Fruit fly (Drosophila melanogaster) whole organism, embryonic: ENCODE measurements around the gene Mrgn1.
A peak's percentile ranks its signal among the peaks of the same experiment; 100 is the strongest.

Source experiments
- B-H1 ChIP-seq: fragments of 200-800 bp; sonication (Bioruptor generic); IDR thresholded peaks from 3 replicates; pipeline ENCODE4 v1.3.6; 2022; ENCODE audit warnings: missing biosample characterization, missing genetic modification characterization
- BEAF-32 ChIP-seq: fragments of 200-800 bp; sonication (Bioruptor generic); optimal IDR thresholded peaks from 3 replicates; lab custom pipeline; 2017; ENCODE audit warnings: missing biosample characterization, missing genetic modification characterization, mild to moderate bottlenecking, moderate library complexity, missing genetic modification reagents
- CG10959 ChIP-seq: fragments of 200-800 bp; sonication (Bioruptor generic); IDR thresholded peaks from 2 replicates; pipeline ENCODE4 v1.3.6; 2022; ENCODE audit warnings: missing biosample characterization, missing genetic modification characterization
- CG12391 ChIP-seq: fragments of 200-800 bp; sonication (Bioruptor generic); optimal IDR thresholded peaks from 3 replicates; lab custom pipeline; 2018; ENCODE audit warnings: missing biosample characterization, mild to moderate bottlenecking, missing genetic modification characterization, moderate library complexity
- CG12769 ChIP-seq: fragments of 200-800 bp; sonication (Bioruptor generic); optimal IDR thresholded peaks from 2 replicates; lab custom pipeline; 2019; ENCODE audit warnings: missing biosample characterization, mild to moderate bottlenecking, missing genetic modification characterization, moderate library complexity
- CG13894 ChIP-seq: fragments of 200-800 bp; sonication (Bioruptor generic); optimal IDR thresholded peaks from 3 replicates; lab custom pipeline; 2018; ENCODE audit warnings: missing biosample characterization, mild to moderate bottlenecking, missing genetic modification characterization, moderate library complexity
- CG14441 ChIP-seq: fragments of 200-800 bp; sonication (Bioruptor generic); IDR thresholded peaks from 2 replicates; pipeline ENCODE4 v1.3.6; 2022; ENCODE audit warnings: missing biosample characterization, missing genetic modification characterization
- CG14710 ChIP-seq: fragments of 200-800 bp; sonication (Bioruptor generic); optimal IDR thresholded peaks from 3 replicates; lab custom pipeline; 2019; ENCODE audit warnings: missing biosample characterization, mild to moderate bottlenecking, missing genetic modification characterization, moderate library complexity
- CG15514 ChIP-seq: fragments of 200-800 bp; sonication (Bioruptor generic); optimal IDR thresholded peaks from 3 replicates; lab custom pipeline; 2017; ENCODE audit warnings: missing biosample characterization, missing genetic modification characterization, mild to moderate bottlenecking, moderate library complexity, missing genetic modification reagents
- CG16813 ChIP-seq: fragments of 200-800 bp; sonication (Bioruptor generic); IDR thresholded peaks from 3 replicates; pipeline ENCODE4 v1.3.6; 2022; ENCODE audit warnings: missing biosample characterization, missing genetic modification characterization; ENCODE audit not compliant: partially characterized antibody
- CG2120 ChIP-seq: fragments of 200-800 bp; sonication (Bioruptor generic); optimal IDR thresholded peaks from 3 replicates; lab custom pipeline; 2016; ENCODE audit warnings: missing biosample characterization, missing genetic modification characterization
- CG30403 ChIP-seq: fragments of 200-800 bp; sonication (Bioruptor generic); optimal IDR thresholded peaks from 3 replicates; lab custom pipeline; 2016; ENCODE audit warnings: missing biosample characterization, missing genetic modification characterization
- CG3281 ChIP-seq: fragments of 200-800 bp; sonication (Bioruptor generic); optimal IDR thresholded peaks from 3 replicates; lab custom pipeline; 2017; ENCODE audit warnings: missing biosample characterization, mild to moderate bottlenecking, missing genetic modification characterization
- CG33213 ChIP-seq: fragments of 200-800 bp; sonication (Bioruptor generic); optimal IDR thresholded peaks from 3 replicates; lab custom pipeline; 2016; ENCODE audit warnings: missing biosample characterization, missing genetic modification characterization
- CG34224 ChIP-seq: fragments of 200-800 bp; sonication (Bioruptor generic); IDR thresholded peaks from 3 replicates; pipeline ENCODE4 v1.3.6; 2022; ENCODE audit warnings: missing biosample characterization, missing genetic modification characterization; ENCODE audit not compliant: partially characterized antibody
- CG3847 ChIP-seq: fragments of 200-800 bp; sonication (Bioruptor generic); IDR thresholded peaks from 2 replicates; pipeline ENCODE4 v1.3.6; 2022; ENCODE audit warnings: missing biosample characterization, missing genetic modification characterization
- CG4820 ChIP-seq: fragments of 200-800 bp; sonication (Bioruptor generic); optimal IDR thresholded peaks from 3 replicates; lab custom pipeline; 2016; ENCODE audit warnings: missing biosample characterization, missing genetic modification characterization
- CG6254 ChIP-seq: fragments of 200-800 bp; sonication (Bioruptor generic); optimal IDR thresholded peaks from 3 replicates; lab custom pipeline; 2017; ENCODE audit warnings: mild to moderate bottlenecking, missing biosample characterization, missing genetic modification reagents, missing genetic modification characterization
- CG9215 ChIP-seq: fragments of 200-800 bp; sonication (Bioruptor generic); IDR thresholded peaks from 2 replicates; pipeline ENCODE4 v1.3.6; 2022; ENCODE audit warnings: missing biosample characterization, missing genetic modification characterization
- CG9727 ChIP-seq: fragments of 200-800 bp; sonication (Bioruptor generic); optimal IDR thresholded peaks from 3 replicates; lab custom pipeline; 2017; ENCODE audit warnings: missing biosample characterization, mild to moderate bottlenecking, missing genetic modification characterization
- CG9797 ChIP-seq: fragments of 200-800 bp; sonication (Bioruptor generic); optimal IDR thresholded peaks from 3 replicates; lab custom pipeline; 2018; ENCODE audit warnings: missing biosample characterization, mild to moderate bottlenecking, missing genetic modification characterization
- CG9817 ChIP-seq: fragments of 200-800 bp; sonication (Bioruptor generic); optimal IDR thresholded peaks from 2 replicates; lab custom pipeline; 2018; ENCODE audit warnings: missing biosample characterization, mild to moderate bottlenecking, missing genetic modification characterization, moderate library complexity
- CG9932 ChIP-seq: fragments of 200-800 bp; sonication (Bioruptor generic); IDR thresholded peaks from 2 replicates; pipeline ENCODE4 v1.3.6; 2022; ENCODE audit warnings: missing biosample characterization, missing genetic modification characterization
- CoRest ChIP-seq: fragments of 200-800 bp; sonication (Bioruptor generic); optimal IDR thresholded peaks from 3 replicates; lab custom pipeline; 2018; ENCODE audit warnings: missing biosample characterization, mild to moderate bottlenecking, missing genetic modification characterization, moderate library complexity
- Dbx ChIP-seq: fragments of 200-800 bp; sonication (Bioruptor generic); IDR thresholded peaks from 3 replicates; pipeline ENCODE4 v1.3.6; 2022; ENCODE audit warnings: missing biosample characterization, missing genetic modification characterization
- Dp ChIP-seq: fragments of 200-800 bp; sonication (Bioruptor generic); optimal IDR thresholded peaks from 2 replicates; lab custom pipeline; 2018; ENCODE audit warnings: missing biosample characterization, mild to moderate bottlenecking, missing genetic modification characterization, moderate library complexity
- Ets65A ChIP-seq: fragments of 200-800 bp; sonication (Bioruptor generic); peaks from one replicate; lab custom pipeline; 2016; ENCODE audit warnings: missing biosample characterization, missing genetic modification characterization
- HLH4C ChIP-seq: fragments of 200-800 bp; sonication (Bioruptor generic); IDR thresholded peaks from 3 replicates; pipeline ENCODE4 v1.3.6; 2022; ENCODE audit warnings: missing biosample characterization, missing genetic modification characterization; ENCODE audit not compliant: partially characterized antibody
- Hmr ChIP-seq: fragments of 200-800 bp; sonication (Bioruptor generic); optimal IDR thresholded peaks from 3 replicates; lab custom pipeline; 2017; ENCODE audit warnings: mild to moderate bottlenecking, missing biosample characterization, missing genetic modification reagents, missing genetic modification characterization
- Jarid2 ChIP-seq: fragments of 200-800 bp; sonication (Bioruptor generic); optimal IDR thresholded peaks from 3 replicates; lab custom pipeline; 2017; ENCODE audit warnings: mild to moderate bottlenecking, missing biosample characterization, missing genetic modification reagents, missing genetic modification characterization
- NC2β ChIP-seq: fragments of 200-800 bp; sonication (Bioruptor generic); optimal IDR thresholded peaks from 2 replicates; lab custom pipeline; 2016; ENCODE audit warnings: missing biosample characterization, missing genetic modification characterization
- Opbp ChIP-seq: fragments of 200-800 bp; sonication (Bioruptor generic); IDR thresholded peaks from 3 replicates; pipeline ENCODE4 v1.3.6; 2022; ENCODE audit warnings: missing biosample characterization, missing genetic modification characterization; ENCODE audit not compliant: partially characterized antibody
- Rfx ChIP-seq: fragments of 200-800 bp; sonication (Bioruptor generic); IDR thresholded peaks from 2 replicates; pipeline ENCODE4 v1.3.6; 2022; ENCODE audit warnings: missing biosample characterization, missing genetic modification characterization
- bab2 ChIP-seq: fragments of 200-800 bp; sonication (Bioruptor generic); optimal IDR thresholded peaks from 2 replicates; lab custom pipeline; 2016; ENCODE audit warnings: missing biosample characterization, missing genetic modification characterization
- bbx ChIP-seq: fragments of 200-800 bp; sonication (Bioruptor generic); IDR thresholded peaks from 2 replicates; pipeline ENCODE4 v1.3.6; 2022; ENCODE audit warnings: missing biosample characterization, missing genetic modification characterization; ENCODE audit not compliant: partially characterized antibody
- caup ChIP-seq: fragments of 200-800 bp; sonication (Bioruptor generic); optimal IDR thresholded peaks from 3 replicates; lab custom pipeline; 2017; ENCODE audit warnings: missing biosample characterization, mild to moderate bottlenecking, missing genetic modification characterization, moderate library complexity; ENCODE audit not compliant: severe bottlenecking
- crp ChIP-seq, 2 experiments: fragments of 200-800 bp; sonication (Bioruptor generic); optimal IDR thresholded peaks; 2 replicates in 1 of 2; 3 replicates in 1 of 2; lab custom pipeline; 2017; ENCODE audit warnings: missing biosample characterization in 2 of 2, missing genetic modification characterization in 2 of 2, mild to moderate bottlenecking in 1 of 2, moderate library complexity in 1 of 2
- gro ChIP-seq: fragments of 200-800 bp; sonication (Bioruptor generic); optimal IDR thresholded peaks from 2 replicates; lab custom pipeline; 2016; ENCODE audit warnings: missing biosample characterization, missing genetic modification characterization
- inv ChIP-seq: fragments of 200-800 bp; sonication (Bioruptor generic); IDR thresholded peaks from 2 replicates; pipeline ENCODE4 v1.3.6; 2022; ENCODE audit warnings: missing biosample characterization, missing genetic modification characterization; ENCODE audit not compliant: partially characterized antibody
- nmo ChIP-seq: fragments of 200-800 bp; sonication (Bioruptor generic); optimal IDR thresholded peaks from 2 replicates; lab custom pipeline; 2018; ENCODE audit warnings: missing biosample characterization, mild to moderate bottlenecking, missing genetic modification characterization, moderate library complexity
- pum ChIP-seq: fragments of 200-800 bp; sonication (Bioruptor generic); optimal IDR thresholded peaks from 2 replicates; lab custom pipeline; 2016; ENCODE audit warnings: missing biosample characterization, missing genetic modification characterization
- pzg ChIP-seq: fragments of 200-800 bp; sonication (Bioruptor generic); optimal IDR thresholded peaks from 3 replicates; lab custom pipeline; 2018; ENCODE audit warnings: missing biosample characterization, mild to moderate bottlenecking, missing genetic modification characterization, moderate library complexity
- row ChIP-seq: fragments of 200-800 bp; sonication (Bioruptor generic); IDR thresholded peaks from 3 replicates; pipeline ENCODE4 v1.3.6; 2022; ENCODE audit warnings: missing biosample characterization, missing genetic modification characterization
- slbo ChIP-seq: fragments of 200-800 bp; sonication (Bioruptor generic); IDR thresholded peaks from 2 replicates; pipeline ENCODE4 v1.3.6; 2022; ENCODE audit warnings: missing biosample characterization, missing genetic modification characterization
- stwl ChIP-seq: fragments of 200-800 bp; sonication (Bioruptor generic); optimal IDR thresholded peaks from 3 replicates; lab custom pipeline; 2018; ENCODE audit warnings: missing biosample characterization, mild to moderate bottlenecking, missing genetic modification characterization, moderate library complexity
- sug ChIP-seq: fragments of 200-800 bp; optimal IDR thresholded peaks from 2 replicates; lab custom pipeline; 2019; ENCODE audit warnings: missing biosample characterization, mild to moderate bottlenecking, missing genetic modification characterization, moderate library complexity
- trem ChIP-seq: fragments of 200-800 bp; optimal IDR thresholded peaks from 3 replicates; lab custom pipeline; 2019; ENCODE audit warnings: missing biosample characterization, mild to moderate bottlenecking, missing genetic modification characterization, moderate library complexity
- zfh2 ChIP-seq: fragments of 200-800 bp; sonication (Bioruptor generic); optimal IDR thresholded peaks from 2 replicates; lab custom pipeline; 2016; ENCODE audit warnings: missing biosample characterization, missing genetic modification characterization

Mrgn1 gene

dm6 chrX:13744599-13745052, 22.8 kb upstream of the Mrgn1 start, which contains the start of gene Grip91 (continued):
- peak; percentile 25 for TF ChIP-seq NC2β (GFP tag; lab: Kevin White, UChicago)
- no peak for TF ChIP-seq CG9817 (tag; lab: Kevin White, UChicago)
- peak; percentile 39 for TF ChIP-seq CG33213 (GFP tag; lab: Kevin White, UChicago)
- no peak for TF ChIP-seq caup
- TF ChIP-seq CoRest, result peak; percentile 46
- TF ChIP-seq pzg (GFP tag; lab: Kevin White, UChicago), result peak; percentile 83
- no peak for TF ChIP-seq pum (GFP tag; lab: Kevin White, UChicago)
- peak; percentile 66 for TF ChIP-seq stwl
- TF ChIP-seq CG10959 (GFP tag; lab: Robert Waterston, UW), result no peak
- TF ChIP-seq nmo, result peak; percentile 54
- TF ChIP-seq CG6254 (GFP tag; lab: Kevin White, UChicago), result no peak
- TF ChIP-seq bbx, result peak; percentile 43; the same call in 1 of the 2 replicates
- no peak for TF ChIP-seq bab2 (GFP tag; lab: Kevin White, UChicago)
- no peak for TF ChIP-seq CG3281 (GFP tag; lab: Kevin White, UChicago)
- 0 out of 3 replicates have a peak, but pooled peaks have one; percentile 35 for TF ChIP-seq HLH4C (GFP tag; lab: Robert Waterston, UW)
- TF ChIP-seq Rfx, result 0 out of 2 replicates have a peak, but pooled peaks have one; percentile 18
- peak; percentile 4 for TF ChIP-seq CG30403 (GFP tag; lab: Kevin White, UChicago)
- peak in 1 of 2 experiments; percentile 56 for TF ChIP-seq crp (GFP tag; optimal IDR thresholded peaks at IDR 0.05; lab: Kevin White, UChicago)
- peak; percentile 78 for TF ChIP-seq CG3847 (GFP tag; lab: Robert Waterston, UW)
- TF ChIP-seq CG4820 (GFP tag; lab: Kevin White, UChicago), result no peak
- TF ChIP-seq Hmr (GFP tag; lab: Kevin White, UChicago), result peak; percentile 31
- TF ChIP-seq Opbp (GFP tag; lab: Robert Waterston, UW), result peak; percentile 46; the same call in 1 of the 3 replicates
- TF ChIP-seq slbo (GFP tag; lab: Robert Waterston, UW), result peak; percentile 21; the same call in 1 of the 2 replicates
- peak; percentile 60 for TF ChIP-seq row (GFP tag; lab: Robert Waterston, UW)
- TF ChIP-seq B-H1 (GFP tag; lab: Robert Waterston, UW), result no peak
- TF ChIP-seq CG12391 (tag; lab: Kevin White, UChicago), result peak; percentile 5
- TF ChIP-seq CG2120, result peak; percentile 8
- TF ChIP-seq CG13894 (tag; lab: Kevin White, UChicago), result peak; percentile 1
- TF ChIP-seq CG15514 (GFP tag; lab: Kevin White, UChicago), result peak; percentile 75
- peak; percentile 18 for TF ChIP-seq CG9727
- TF ChIP-seq CG9932, result peak; percentile 10; the same call in 1 of the 2 replicates
- peak; percentile 26 for TF ChIP-seq sug (tag; lab: Kevin White, UChicago)
- no peak for TF ChIP-seq gro
- peak; percentile 11 for TF ChIP-seq zfh2 (GFP tag; lab: Kevin White, UChicago)
- TF ChIP-seq Ets65A (GFP tag; lab: Kevin White, UChicago), result peak; percentile 53
- TF ChIP-seq CG34224 (GFP tag; lab: Robert Waterston, UW), result peak; percentile 42; the same call in 1 of the 3 replicates
- no peak for TF ChIP-seq Jarid2
- 0 out of 2 replicates have a peak, but pooled peaks have one; percentile 24 for TF ChIP-seq inv
- 0 out of 2 replicates have a peak, but pooled peaks have one; percentile 8 for TF ChIP-seq CG9215 (GFP tag; lab: Robert Waterston, UW)
- TF ChIP-seq CG9797 (GFP tag; lab: Kevin White, UChicago), result peak; percentile 87
- 0 out of 2 replicates have a peak, but pooled peaks have one; percentile 10 for TF ChIP-seq CG14441 (GFP tag; lab: Robert Waterston, UW)
- TF ChIP-seq CG14710 (tag; lab: Kevin White, UChicago), result peak; percentile 100
- peak; percentile 10 for TF ChIP-seq CG12769 (tag; lab: Kevin White, UChicago)
- TF ChIP-seq BEAF-32, result peak; percentile 52
- TF ChIP-seq trem (tag; lab: Kevin White, UChicago), result peak; percentile 61
- peak; percentile 66 for TF ChIP-seq Dp (GFP tag; lab: Kevin White, UChicago)
- TF ChIP-seq Dbx, result peak; percentile 26; the same call in 1 of the 3 replicates
- TF ChIP-seq CG16813 (GFP tag; lab: Robert Waterston, UW), result peak; percentile 45; the same call in 1 of the 3 replicates
